Worm (Caenorhabditis elegans) whole organism, L2 larva: ENCODE measurements around the gene dhgd-1.

Source experiments
- F13H6.1 ChIP-seq: sonication (generic microtip); optimal IDR thresholded peaks from 2 replicates; lab custom pipeline; 2016; ENCODE audit warnings: missing genetic modification characterization, missing compliant biosample characterization
- dmd-4 ChIP-seq: sonication (generic microtip); optimal IDR thresholded peaks from 2 replicates; lab custom pipeline; 2017; ENCODE audit warnings: missing biosample characterization, missing genetic modification characterization
- elt-3 ChIP-seq: sonication (generic microtip); optimal IDR thresholded peaks from 2 replicates; lab custom pipeline; 2017; ENCODE audit warnings: missing biosample characterization, missing genetic modification characterization
- lin-39 ChIP-seq: fragments of 150-350 bp; optimal IDR thresholded peaks from 2 replicates; lab custom pipeline; 2014; ENCODE audit warnings: missing biosample characterization, missing genetic modification reagents, missing genetic modification characterization
- mab-5 ChIP-seq: fragments of 150-350 bp; optimal IDR thresholded peaks from 2 replicates; lab custom pipeline; 2014; ENCODE audit warnings: missing biosample characterization, missing genetic modification characterization
- mdl-1 ChIP-seq, 2 experiments: fragments of 150-350 bp in 1 of 2; sonication (generic microtip) in 1 of 2; optimal IDR thresholded peaks; 2 replicates each; lab custom pipeline; 2017; ENCODE audit warnings: missing biosample characterization in 2 of 2, missing genetic modification characterization in 2 of 2
- nhr-11 ChIP-seq: fragments of 150-350 bp; optimal IDR thresholded peaks from 2 replicates; lab custom pipeline; 2014; ENCODE audit warnings: missing biosample characterization, missing genetic modification characterization
- nhr-12 ChIP-seq: fragments of 150-350 bp; optimal IDR thresholded peaks from 2 replicates; lab custom pipeline; 2014; ENCODE audit warnings: missing biosample characterization, missing genetic modification characterization
- nhr-6 ChIP-seq: fragments of 150-350 bp; optimal IDR thresholded peaks from 2 replicates; lab custom pipeline; 2014; ENCODE audit warnings: missing biosample characterization, missing genetic modification characterization
- unc-62 ChIP-seq: fragments of 150-350 bp; optimal IDR thresholded peaks from 2 replicates; lab custom pipeline; 2014; ENCODE audit warnings: missing biosample characterization, missing genetic modification reagents, missing genetic modification characterization
- ztf-4 ChIP-seq: fragments of 150-350 bp; optimal IDR thresholded peaks from 2 replicates; lab custom pipeline; 2014; ENCODE audit warnings: missing biosample characterization, missing genetic modification characterization

DNA sequence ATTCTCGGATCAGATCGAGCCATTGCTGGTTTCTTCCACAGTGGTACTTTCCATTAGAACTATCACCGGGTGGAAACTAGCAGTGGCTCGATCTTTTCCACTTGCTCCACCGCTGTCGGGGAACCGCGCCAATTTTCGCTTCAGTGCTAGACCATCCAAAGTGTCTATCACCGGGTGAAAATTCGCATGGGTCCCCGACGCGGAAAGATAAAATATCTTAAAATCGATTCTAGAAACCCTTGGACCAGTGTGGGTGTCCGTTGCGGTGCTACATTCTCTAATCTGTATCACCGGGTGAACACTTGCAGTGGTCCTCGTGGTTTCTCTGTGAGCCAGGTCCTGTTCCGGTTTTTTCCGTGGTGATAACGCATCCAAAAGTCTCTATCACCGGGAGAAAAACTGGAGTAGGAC, 14.3 kb downstream of the dhgd-1 start:
- no peak for TF ChIP-seq unc-62 (GFP tag; lab: Kevin White, UChicago)
- no peak for TF ChIP-seq mab-5 (tag; lab: Kevin White, UChicago)
- no peak for TF ChIP-seq lin-39 (tag; lab: Kevin White, UChicago)
- TF ChIP-seq mdl-1 (tag; optimal IDR thresholded peaks at IDR 0.05; lab: Kevin White, UChicago): no peak
- no peak for TF ChIP-seq ztf-4
- TF ChIP-seq nhr-6 (tag; lab: Kevin White, UChicago): no peak
- no peak for TF ChIP-seq F13H6.1 (tag; lab: Kevin White, UChicago)
- no peak for TF ChIP-seq nhr-11 (tag; lab: Kevin White, UChicago)
- TF ChIP-seq elt-3 (tag; lab: Kevin White, UChicago): no peak
- no peak for TF ChIP-seq dmd-4 (tag; lab: Kevin White, UChicago)
- TF ChIP-seq nhr-12 (tag; lab: Kevin White, UChicago): no peak
